Worm (Caenorhabditis elegans) whole organism, L1 larva: ENCODE results near the gene rft-2.

Experiments used
- C04F5.9 ChIP-seq: sonication (generic microtip); optimal IDR thresholded peaks from 2 replicates; lab custom pipeline; 2016; ENCODE audit warnings: missing genetic modification characterization, missing compliant biosample characterization
- C34B4.2 ChIP-seq: sonication (generic microtip); optimal IDR thresholded peaks from 2 replicates; lab custom pipeline; 2017; ENCODE audit warnings: mild to moderate bottlenecking, missing genetic modification characterization, missing compliant biosample characterization
- aly-2 ChIP-seq: fragments of 150-350 bp; optimal IDR thresholded peaks from 2 replicates; lab custom pipeline; 2014; ENCODE audit warnings: missing biosample characterization, missing genetic modification characterization
- blmp-1 ChIP-seq: fragments of 150-350 bp; optimal IDR thresholded peaks from 2 replicates; lab custom pipeline; 2014; ENCODE audit warnings: missing biosample characterization, missing genetic modification characterization
- ceh-82 ChIP-seq, 3 experiments: fragments of 150-350 bp in 1 of 3; sonication (generic microtip) in 2 of 3; optimal IDR thresholded peaks; 2 replicates each; lab custom pipeline; 2014 to 2017; ENCODE audit warnings: missing biosample characterization in 3 of 3, missing genetic modification characterization in 3 of 3
- ces-1 ChIP-seq: fragments of 150-350 bp; optimal IDR thresholded peaks from 2 replicates; lab custom pipeline; 2014; ENCODE audit warnings: missing biosample characterization, missing genetic modification reagents, missing genetic modification characterization
- dpl-1 ChIP-seq, 3 experiments: fragments of 150-350 bp in 2 of 3; sonication (generic microtip) in 1 of 3; optimal IDR thresholded peaks; 2 replicates each; lab custom pipeline; 2014 to 2017; ENCODE audit warnings: missing biosample characterization in 3 of 3, missing genetic modification characterization in 3 of 3, missing genetic modification reagents in 3 of 3
- egl-27 ChIP-seq, 2 experiments: fragments of 150-350 bp in 1 of 2; sonication (generic microtip); optimal IDR thresholded peaks; 3 replicates each; lab custom pipeline; 2017 to 2018; ENCODE audit warnings: missing biosample characterization in 2 of 2, missing genetic modification characterization in 2 of 2, missing genetic modification reagents in 2 of 2
- elt-3 ChIP-seq, 6 experiments: fragments of 150-350 bp in 1 of 6; sonication (generic microtip); optimal IDR thresholded peaks; 2 replicates each; lab custom pipeline; 2017 to 2018; ENCODE audit warnings: missing biosample characterization in 6 of 6, missing genetic modification characterization in 6 of 6, inconsistent platforms in 1 of 6
- ets-5 ChIP-seq: fragments of 200-800 bp; sonication (Bioruptor generic); IDR thresholded peaks from 2 replicates; pipeline ENCODE4 v1.3.6; 2022; ENCODE audit warnings: missing genetic modification characterization, missing compliant biosample characterization
- fkh-4 ChIP-seq: sonication (generic microtip); optimal IDR thresholded peaks from 2 replicates; lab custom pipeline; 2016; ENCODE audit warnings: missing compliant biosample characterization, missing genetic modification characterization, borderline replicate concordance
- hlh-17 ChIP-seq: fragments of 200-800 bp; sonication (Bioruptor generic); optimal IDR thresholded peaks from 2 replicates; lab custom pipeline; 2018; ENCODE audit warnings: missing genetic modification characterization, mild to moderate bottlenecking, missing compliant biosample characterization, moderate library complexity, borderline replicate concordance
- lin-13 ChIP-seq: fragments of 150-350 bp; optimal IDR thresholded peaks from 2 replicates; lab custom pipeline; 2014; ENCODE audit warnings: missing biosample characterization, missing genetic modification reagents, missing genetic modification characterization
- lin-14 ChIP-seq: fragments of 200-800 bp; sonication (Bioruptor generic); optimal IDR thresholded peaks from 2 replicates; lab custom pipeline; 2018; ENCODE audit warnings: mild to moderate bottlenecking, missing genetic modification characterization, moderate library complexity, missing compliant biosample characterization
- lin-15B ChIP-seq: fragments of 150-350 bp; sonication (generic microtip); optimal IDR thresholded peaks from 3 replicates; lab custom pipeline; 2014; ENCODE audit warnings: missing biosample characterization, missing genetic modification characterization
- lin-39 ChIP-seq: fragments of 150-350 bp; optimal IDR thresholded peaks from 2 replicates; lab custom pipeline; 2014; ENCODE audit warnings: missing biosample characterization, missing genetic modification reagents, missing genetic modification characterization
- lir-3 ChIP-seq: sonication (generic microtip); optimal IDR thresholded peaks from 2 replicates; lab custom pipeline; 2016; ENCODE audit warnings: mild to moderate bottlenecking, missing genetic modification characterization, moderate library complexity, missing compliant biosample characterization; ENCODE audit not compliant: poor library complexity
- nhr-237 ChIP-seq: fragments of 150-350 bp; optimal IDR thresholded peaks from 2 replicates; lab custom pipeline; 2014; ENCODE audit warnings: missing biosample characterization, missing genetic modification characterization
- nhr-28 ChIP-seq: fragments of 150-350 bp; optimal IDR thresholded peaks from 2 replicates; lab custom pipeline; 2014; ENCODE audit warnings: missing biosample characterization, missing genetic modification characterization
- nhr-84 ChIP-seq: sonication (generic microtip); optimal IDR thresholded peaks from 2 replicates; lab custom pipeline; 2017; ENCODE audit warnings: missing biosample characterization, missing genetic modification characterization
- nhr-85 ChIP-seq: sonication (generic microtip); peaks from one replicate; lab custom pipeline; 2016; ENCODE audit warnings: missing genetic modification characterization, inconsistent platforms, missing compliant biosample characterization
- pag-3 ChIP-seq: sonication (generic microtip); optimal IDR thresholded peaks from 2 replicates; lab custom pipeline; 2017; ENCODE audit warnings: missing genetic modification characterization, mild to moderate bottlenecking, missing compliant biosample characterization, antibody characterized with exemption, borderline replicate concordance; ENCODE audit not compliant: insufficient read depth
- rnt-1 ChIP-seq: sonication (generic microtip); optimal IDR thresholded peaks from 2 replicates; lab custom pipeline; 2016; ENCODE audit warnings: mild to moderate bottlenecking, missing genetic modification characterization, moderate library complexity, missing compliant biosample characterization
- sptf-1 ChIP-seq: fragments of 150-350 bp; optimal IDR thresholded peaks from 2 replicates; lab custom pipeline; 2014; ENCODE audit warnings: missing biosample characterization, missing genetic modification characterization
- tbx-2 ChIP-seq: sonication (generic microtip); optimal IDR thresholded peaks from 2 replicates; lab custom pipeline; 2016; ENCODE audit warnings: missing genetic modification characterization, missing compliant biosample characterization
- tlp-1 ChIP-seq: fragments of 150-350 bp; optimal IDR thresholded peaks from 2 replicates; lab custom pipeline; 2014; ENCODE audit warnings: missing biosample characterization, missing genetic modification characterization
- unc-86 ChIP-seq: sonication (generic microtip); optimal IDR thresholded peaks from 2 replicates; lab custom pipeline; 2016; ENCODE audit warnings: missing genetic modification characterization, missing compliant biosample characterization
- zag-1 ChIP-seq: fragments of 150-350 bp; optimal IDR thresholded peaks from 2 replicates; lab custom pipeline; 2014; ENCODE audit warnings: missing biosample characterization, missing genetic modification characterization

rft-2 gene

ce11 chrV:4416710-4417109 lies 33.7 kb downstream of the rft-2 start, which contains the start of gene Y47D7A.18:
Gene Y47D7A.18 (minus strand): TSS chrV:4416810.
- TF ChIP-seq lin-14 (GFP tag; lab: Kevin White, UChicago) = no peak
- no peak for TF ChIP-seq dpl-1 (GFP tag; optimal IDR thresholded peaks at IDR 0.05; lab: Kevin White, UChicago)
- TF ChIP-seq, all 84 proteins: peak for 0

DNA sequence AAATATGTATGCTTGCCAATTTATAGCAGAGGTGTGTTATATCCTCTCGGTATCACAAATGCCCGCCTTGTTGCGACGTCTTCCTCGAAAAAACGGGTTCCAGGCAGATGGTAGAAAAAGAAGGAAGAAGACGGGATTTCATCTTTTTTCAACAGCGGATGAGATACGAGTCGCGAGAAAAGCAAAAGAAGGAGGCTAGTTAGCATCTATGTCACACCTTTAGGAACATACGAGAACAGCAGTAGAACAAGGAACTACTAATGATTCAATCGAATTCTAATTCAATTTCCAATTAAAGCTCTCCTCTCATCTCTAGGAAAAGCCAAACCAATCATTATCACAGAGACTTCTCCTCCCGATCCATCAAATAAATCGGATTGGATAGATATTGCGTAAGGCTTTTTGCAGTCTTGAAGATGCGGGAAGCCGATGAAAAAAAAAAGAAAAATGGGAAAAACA lies 35.7 kb downstream of the rft-2 start, which contains the start of gene grl-5:
Gene grl-5 (minus strand): TSS at position 51 of the 459 bp plus-strand sequence.
- TF ChIP-seq lin-14 (GFP tag; lab: Kevin White, UChicago) (no peak), nhr-237 (tag; lab: Kevin White, UChicago) (no peak), rnt-1 (tag; lab: Kevin White, UChicago) (no peak), pag-3 (tag; lab: Kevin White, UChicago) (no peak)

DNA sequence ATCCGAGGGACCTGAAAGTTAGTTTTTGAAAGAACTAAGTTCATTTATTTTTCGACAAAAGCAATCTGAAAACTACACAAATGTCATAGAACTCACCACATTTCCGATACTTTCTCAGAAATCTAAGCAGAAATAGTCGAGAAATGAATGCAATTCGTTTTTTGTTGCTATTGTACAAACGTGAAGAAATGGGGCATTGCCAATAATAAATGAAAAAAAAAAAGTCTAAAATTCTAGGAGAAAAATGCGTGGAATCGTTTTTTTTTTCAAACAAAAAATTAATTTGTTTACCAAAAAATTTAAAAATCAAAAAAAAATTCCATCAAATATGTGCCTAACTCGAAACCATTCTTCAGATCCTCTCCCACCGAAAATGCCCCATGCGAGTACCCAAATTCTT lies 38.6 kb downstream of the rft-2 start, which contains the start of gene Y47D7A.17:
Gene Y47D7A.17 (minus strand): TSS at position 101 of the 400 bp plus-strand sequence.
- TF ChIP-seq aly-2 (tag; lab: Kevin White, UChicago) = no peak
- TF ChIP-seq lin-39 (tag; lab: Kevin White, UChicago) = no peak
- TF ChIP-seq dpl-1 (GFP tag; optimal IDR thresholded peaks at IDR 0.05; lab: Kevin White, UChicago) = no peak
- no peak for TF ChIP-seq tlp-1
- no peak for TF ChIP-seq elt-3 (tag; optimal IDR thresholded peaks at IDR 0.05; lab: Kevin White, UChicago)
- no peak for TF ChIP-seq C04F5.9 (tag; lab: Kevin White, UChicago)
- TF ChIP-seq lin-15B = no peak

DNA sequence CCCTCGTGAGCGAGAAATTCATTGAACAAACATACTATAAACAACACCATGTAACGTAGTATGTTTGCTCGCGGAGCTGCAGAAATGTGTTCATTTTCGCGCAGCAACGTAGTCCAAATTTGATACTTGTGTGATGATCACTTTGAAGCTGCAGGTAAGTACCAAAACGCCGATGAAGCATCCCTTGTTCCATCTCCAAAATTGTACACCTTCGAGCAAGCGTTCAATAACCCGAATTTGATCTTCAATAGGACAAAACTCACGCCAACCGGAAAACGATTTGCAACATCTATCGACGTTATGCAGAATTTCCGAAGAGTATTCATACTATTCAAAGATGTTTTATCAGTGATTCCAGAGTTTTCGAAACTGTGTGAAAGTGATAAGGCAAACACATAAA lies 39.7 kb downstream of the rft-2 start, which contains the start of gene Y47D7A.3:
Gene Y47D7A.3 (plus strand): TSS at position 301 of the 400 bp plus-strand sequence.
- no peak for TF ChIP-seq tbx-2 (tag; lab: Kevin White, UChicago)
- TF ChIP-seq ces-1 (GFP tag; lab: Kevin White, UChicago) = no peak
- TF ChIP-seq, all 84 proteins: peak for 0

ce11 chrV:4407519-4407918 lies 42.8 kb downstream of the rft-2 start, which contains the start of gene nhr-118:
Gene nhr-118 (plus strand): TSS chrV:4407819.
- TF ChIP-seq egl-27 (tag; optimal IDR thresholded peaks at IDR 0.05; lab: Kevin White, UChicago) = no peak
- TF ChIP-seq hlh-17 (GFP tag; lab: Kevin White, UChicago) = no peak
- TF ChIP-seq nhr-85 (tag; lab: Kevin White, UChicago) = no peak
- TF ChIP-seq unc-86 (tag; lab: Kevin White, UChicago) = no peak
- TF ChIP-seq lin-15B = no peak
- TF ChIP-seq lir-3 (tag; lab: Kevin White, UChicago) = no peak
- no peak for TF ChIP-seq rnt-1 (tag; lab: Kevin White, UChicago)
- TF ChIP-seq sptf-1 (tag; lab: Kevin White, UChicago) = no peak
- no peak for TF ChIP-seq ceh-82 (tag; optimal IDR thresholded peaks at IDR 0.05; lab: Kevin White, UChicago)
- no peak for TF ChIP-seq tlp-1
- TF ChIP-seq nhr-84 (tag; lab: Kevin White, UChicago) = no peak
- no peak for TF ChIP-seq ets-5 (GFP tag; lab: Robert Waterston, UW)
- TF ChIP-seq lin-13 (GFP tag; lab: Kevin White, UChicago) = no peak
- TF ChIP-seq fkh-4 (tag; lab: Kevin White, UChicago) = no peak
- TF ChIP-seq, all 84 proteins: peak for 0

ce11 chrV:4401865-4402264 lies 48.5 kb downstream of the rft-2 start, which contains the start of gene F13A2.5:
Gene F13A2.5 (minus strand): TSS chrV:4401965.
- TF ChIP-seq C34B4.2 (tag; lab: Kevin White, UChicago) (no peak), nhr-28 (tag; lab: Kevin White, UChicago) (no peak), blmp-1 (tag; lab: Kevin White, UChicago) (no peak), zag-1 (tag; lab: Kevin White, UChicago) (no peak), nhr-84 (tag; lab: Kevin White, UChicago) (no peak)
